Comparison of ENCODE assay signal across 4 fruit fly cellular contexts in genomic region chrX:6305317-6305716, dm6.
TF ChIP-seq lines count a peak whose summit lies in the region.

No protein-coding gene starts in this region.

- no peak for TF ChIP-seq CTCF in whole organism, embryonic (GFP tag; optimal IDR thresholded peaks at IDR 0.05; lab: Kevin White, UChicago)

TF ChIP-seq in whole organism, embryonic, 481 proteins besides CTCF, POLR2A, EP300 and RAD21:
- peak; percentile 47; the same call in 1 of the 2 replicates for TF ChIP-seq Drgx (GFP tag; IDR thresholded peaks at IDR 0.05; lab: Robert Waterston, UW)
- no peak for TF ChIP-seq tin (GFP tag; optimal IDR thresholded peaks at IDR 0.05; lab: Kevin White, UChicago)

TF ChIP-seq in whole organism, prepupa, 60 proteins besides CTCF, POLR2A, EP300 and RAD21 (continues in another document):
- no peak for TF ChIP-seq CG8119 (GFP tag; IDR thresholded peaks at IDR 0.05; lab: Robert Waterston, UW)
- TF ChIP-seq topi (GFP tag; optimal IDR thresholded peaks at IDR 0.05; lab: Kevin White, UChicago), result peak; percentile 52
- peak; percentile 52; the same call in 1 of the 2 replicates for TF ChIP-seq CG15336 (GFP tag; IDR thresholded peaks at IDR 0.05; lab: Robert Waterston, UW)
- peak; percentile 26 for TF ChIP-seq CG31627 (GFP tag; optimal IDR thresholded peaks at IDR 0.05; lab: Kevin White, UChicago)
- TF ChIP-seq CG11902 (GFP tag; optimal IDR thresholded peaks at IDR 0.05; lab: Kevin White, UChicago), result peak; percentile 3
- peak; percentile 36 for TF ChIP-seq net (GFP tag; optimal IDR thresholded peaks at IDR 0.05; lab: Kevin White, UChicago)
- TF ChIP-seq fd59A (GFP tag; optimal IDR thresholded peaks at IDR 0.05; lab: Kevin White, UChicago), result no peak
- no peak for TF ChIP-seq Blimp-1 (GFP tag; optimal IDR thresholded peaks at IDR 0.05; lab: Kevin White, UChicago)
- TF ChIP-seq Eip78C (GFP tag; lab: Kevin White, UChicago), result peak; percentile 84
- TF ChIP-seq Sox102F (GFP tag; optimal IDR thresholded peaks at IDR 0.05; lab: Kevin White, UChicago), result peak; percentile 22
- peak; percentile 34 for TF ChIP-seq vri (GFP tag; optimal IDR thresholded peaks at IDR 0.05; lab: Kevin White, UChicago)
- no peak for TF ChIP-seq dsx (GFP tag; optimal IDR thresholded peaks at IDR 0.05; lab: Kevin White, UChicago; ENCODE audit: poor library complexity, severe bottlenecking)
- TF ChIP-seq CG34406 (GFP tag; optimal IDR thresholded peaks at IDR 0.05; lab: Kevin White, UChicago), result peak; percentile 13
- peak; percentile 25 for TF ChIP-seq lz (GFP tag; optimal IDR thresholded peaks at IDR 0.05; lab: Kevin White, UChicago)
- no peak for TF ChIP-seq CG9139 (GFP tag; optimal IDR thresholded peaks at IDR 0.05; lab: Kevin White, UChicago)
- TF ChIP-seq fkh (GFP tag; optimal IDR thresholded peaks at IDR 0.05; lab: Kevin White, UChicago), result no peak
- TF ChIP-seq CG16779 (tag; optimal IDR thresholded peaks at IDR 0.05; lab: Kevin White, UChicago), result no peak
- no peak for TF ChIP-seq ss (GFP tag; optimal IDR thresholded peaks at IDR 0.05; lab: Kevin White, UChicago)
- peak; percentile 65 for TF ChIP-seq esn (GFP tag; optimal IDR thresholded peaks at IDR 0.05; lab: Kevin White, UChicago)
- no peak for TF ChIP-seq Sox15 (GFP tag; optimal IDR thresholded peaks at IDR 0.05; lab: Kevin White, UChicago)
- TF ChIP-seq CG32006 (GFP tag; optimal IDR thresholded peaks at IDR 0.05; lab: Kevin White, UChicago), result peak; percentile 37
- no peak for TF ChIP-seq Hr38 (GFP tag; optimal IDR thresholded peaks at IDR 0.05; lab: Kevin White, UChicago)
- no peak for TF ChIP-seq Eip93F (GFP tag; optimal IDR thresholded peaks at IDR 0.05; lab: Kevin White, UChicago)
- peak; percentile 12 for TF ChIP-seq Sox14 (GFP tag; optimal IDR thresholded peaks at IDR 0.05; lab: Kevin White, UChicago)
- peak; percentile 54 for TF ChIP-seq CG3919 (GFP tag; optimal IDR thresholded peaks at IDR 0.05; lab: Kevin White, UChicago)
- peak in 1 of 2 experiments; percentile 8 for TF ChIP-seq salr (GFP tag; optimal IDR thresholded peaks at IDR 0.05; lab: Kevin White, UChicago)
- TF ChIP-seq Smox (GFP tag; optimal IDR thresholded peaks at IDR 0.05; lab: Kevin White, UChicago), result peak; percentile 41
- peak; percentile 53 for TF ChIP-seq Hr39 (GFP tag; optimal IDR thresholded peaks at IDR 0.05; lab: Kevin White, UChicago)
- TF ChIP-seq acj6 (GFP tag; optimal IDR thresholded peaks at IDR 0.05; lab: Kevin White, UChicago), result peak; percentile 26
- TF ChIP-seq CG6854 (GFP tag; optimal IDR thresholded peaks at IDR 0.05; lab: Kevin White, UChicago), result no peak

TF ChIP-seq in whole organism, pupa, 21 proteins besides CTCF, POLR2A, EP300 and RAD21:
- TF ChIP-seq CG10348 (GFP tag; IDR thresholded peaks at IDR 0.05; lab: Robert Waterston, UW) (no peak), CG8159 (tag; optimal IDR thresholded peaks at IDR 0.05; lab: Kevin White, UChicago) (no peak), CG14655 (GFP tag; optimal IDR thresholded peaks at IDR 0.05; lab: Kevin White, UChicago) (peak; percentile 46), CG34367 (tag; optimal IDR thresholded peaks at IDR 0.05; lab: Kevin White, UChicago) (no peak), rn (GFP tag; IDR thresholded peaks at IDR 0.05; lab: Robert Waterston, UW) (no peak), Snoo (tag; optimal IDR thresholded peaks at IDR 0.05; lab: Kevin White, UChicago) (no peak), gl (tag; optimal IDR thresholded peaks at IDR 0.05; lab: Kevin White, UChicago) (no peak), D1 (tag; optimal IDR thresholded peaks at IDR 0.05; lab: Kevin White, UChicago) (no peak), CG17806 (tag; optimal IDR thresholded peaks at IDR 0.05; lab: Kevin White, UChicago) (no peak), EcR (GFP tag; optimal IDR thresholded peaks at IDR 0.05; lab: Kevin White, UChicago) (peak; percentile 94), CG12605 (GFP tag; IDR thresholded peaks at IDR 0.05; lab: Robert Waterston, UW) (no peak), Ets98B (GFP tag; IDR thresholded peaks at IDR 0.05; lab: Robert Waterston, UW) (no peak), CG8301 (tag; optimal IDR thresholded peaks at IDR 0.05; lab: Kevin White, UChicago) (peak; percentile 28), Pif1B (GFP tag; optimal IDR thresholded peaks at IDR 0.05; lab: Kevin White, UChicago) (peak; percentile 24), Pif1A (GFP tag; optimal IDR thresholded peaks at IDR 0.05; lab: Kevin White, UChicago) (peak; percentile 21), CG9948 (tag; optimal IDR thresholded peaks at IDR 0.05; lab: Kevin White, UChicago) (peak; percentile 4), CG32121 (GFP tag; IDR thresholded peaks at IDR 0.05; lab: Robert Waterston, UW) (0 out of 2 replicates have a peak, but pooled peaks have one; percentile 34), CG15710 (tag; optimal IDR thresholded peaks at IDR 0.05; lab: Kevin White, UChicago) (no peak), CG4496 (GFP tag; IDR thresholded peaks at IDR 0.05; lab: Robert Waterston, UW) (peak; percentile 48; the same call in 1 of the 3 replicates), fd96Ca (GFP tag; IDR thresholded peaks at IDR 0.05; lab: Robert Waterston, UW) (no peak), CG13204 (GFP tag; optimal IDR thresholded peaks at IDR 0.05; lab: Kevin White, UChicago) (no peak)
TF ChIP-seq in whole organism, pupa: peak in this region for 8.

TF ChIP-seq in whole organism, wandering third instar larva, 38 proteins besides CTCF, POLR2A, EP300 and RAD21:
- TF ChIP-seq CG9705 (GFP tag; optimal IDR thresholded peaks at IDR 0.05; lab: Kevin White, UChicago) (no peak), tai (GFP tag; optimal IDR thresholded peaks at IDR 0.05; lab: Kevin White, UChicago) (no peak), dsf (GFP tag; optimal IDR thresholded peaks at IDR 0.05; lab: Kevin White, UChicago; ENCODE audit: borderline replicate concordance) (no peak), dmrt93B (GFP tag; optimal IDR thresholded peaks at IDR 0.05; lab: Kevin White, UChicago) (no peak), OdsH (GFP tag; optimal IDR thresholded peaks at IDR 0.05; lab: Kevin White, UChicago) (peak; percentile 19), Hr83 (GFP tag; optimal IDR thresholded peaks at IDR 0.05; lab: Kevin White, UChicago; ENCODE audit: poor library complexity, severe bottlenecking) (no peak), jim (GFP tag; optimal IDR thresholded peaks at IDR 0.05; lab: Kevin White, UChicago) (no peak), Sp1 (GFP tag; optimal IDR thresholded peaks at IDR 0.05; lab: Kevin White, UChicago) (peak; percentile 3), Vsx2 (GFP tag; optimal IDR thresholded peaks at IDR 0.05; lab: Kevin White, UChicago; ENCODE audit: partially characterized antibody) (peak; percentile 57), Rel (GFP tag; optimal IDR thresholded peaks at IDR 0.05; lab: Kevin White, UChicago) (no peak), Rel (tag; optimal IDR thresholded peaks at IDR 0.05; lab: Kevin White, UChicago) (no peak), rgr (GFP tag; optimal IDR thresholded peaks at IDR 0.05; lab: Kevin White, UChicago) (peak; percentile 14), dl (GFP tag; optimal IDR thresholded peaks at IDR 0.05; lab: Kevin White, UChicago; ENCODE audit: insufficient read depth in 1 of 2, partially characterized antibody in 2 of 2) (no peak), woc (GFP tag; optimal IDR thresholded peaks at IDR 0.05; lab: Kevin White, UChicago) (peak; percentile 12), ey (GFP tag; optimal IDR thresholded peaks at IDR 0.05; lab: Kevin White, UChicago) (peak; percentile 2), Hr78 (GFP tag; optimal IDR thresholded peaks at IDR 0.05; lab: Kevin White, UChicago) (no peak), Hnf4 (GFP tag; optimal IDR thresholded peaks at IDR 0.05; lab: Kevin White, UChicago) (no peak), h (GFP tag; optimal IDR thresholded peaks at IDR 0.05; lab: Kevin White, UChicago) (peak; percentile 10), br (GFP tag; optimal IDR thresholded peaks at IDR 0.05; lab: Kevin White, UChicago) (peak; percentile 27), foxo (GFP tag; optimal IDR thresholded peaks at IDR 0.05; lab: Kevin White, UChicago) (peak in 1 of 2 experiments; percentile 37), Jra (GFP tag; optimal IDR thresholded peaks at IDR 0.05; lab: Kevin White, UChicago) (no peak), sv (GFP tag; optimal IDR thresholded peaks at IDR 0.05; lab: Kevin White, UChicago) (no peak), pan (optimal IDR thresholded peaks at IDR 0.05; lab: Kevin White, UChicago) (no peak), Dif (GFP tag; optimal IDR thresholded peaks at IDR 0.05; lab: Kevin White, UChicago; ENCODE audit: partially characterized antibody) (no peak), brk (GFP tag; optimal IDR thresholded peaks at IDR 0.05; lab: Kevin White, UChicago) (no peak), Mio (GFP tag; optimal IDR thresholded peaks at IDR 0.05; lab: Kevin White, UChicago) (no peak), Abd-B (GFP tag; optimal IDR thresholded peaks at IDR 0.05; lab: Kevin White, UChicago) (no peak), GATAd (GFP tag; optimal IDR thresholded peaks at IDR 0.05; lab: Kevin White, UChicago) (no peak), lola (GFP tag; optimal IDR thresholded peaks at IDR 0.05; lab: Kevin White, UChicago) (no peak), N (GFP tag; optimal IDR thresholded peaks at IDR 0.05; lab: Kevin White, UChicago) (no peak), HLH106 (tag; optimal IDR thresholded peaks at IDR 0.05; lab: Kevin White, UChicago) (peak; percentile 15), usp (GFP tag; optimal IDR thresholded peaks at IDR 0.05; lab: Kevin White, UChicago) (no peak), fru (GFP tag; optimal IDR thresholded peaks at IDR 0.05; lab: Kevin White, UChicago) (peak; percentile 16), psq (GFP tag; optimal IDR thresholded peaks at IDR 0.05; lab: Kevin White, UChicago) (peak; percentile 26), CrebA (GFP tag; optimal IDR thresholded peaks at IDR 0.05; lab: Kevin White, UChicago; ENCODE audit: borderline replicate concordance) (no peak), sage (GFP tag; optimal IDR thresholded peaks at IDR 0.05; lab: Kevin White, UChicago) (no peak), CG32264 (GFP tag; optimal IDR thresholded peaks at IDR 0.05; lab: Kevin White, UChicago) (no peak), Myc (optimal IDR thresholded peaks at IDR 0.05; lab: Kevin White, UChicago) (no peak), Dfd (GFP tag; optimal IDR thresholded peaks at IDR 0.05; lab: Kevin White, UChicago) (no peak)

Comparison
In these comparisons a context has a peak if more than half of its experiments do, and no peak if none do; other contexts are left out.
1. Of the 7 proteins assayed by ChIP-seq in both whole organism, embryonic and whole organism, prepupa: peak only in whole organism, embryonic: none; only in whole organism, prepupa: Hr39, Lpt and Sox102F; in both: none; in neither: 4.